Fruit fly (Drosophila melanogaster): ENCODE results near the gene Mettl3.

- TF ChIP-seq OdsH (GFP tag; optimal IDR thresholded peaks at IDR 0.05): no peak
- TF ChIP-seq sv (GFP tag; optimal IDR thresholded peaks at IDR 0.05): no peak
- TF ChIP-seq sage (GFP tag; optimal IDR thresholded peaks at IDR 0.05): no peak
- no peak for TF ChIP-seq GATAd (GFP tag; optimal IDR thresholded peaks at IDR 0.05)
- no peak for TF ChIP-seq Hr78 (GFP tag; optimal IDR thresholded peaks at IDR 0.05)
- TF ChIP-seq h (GFP tag; optimal IDR thresholded peaks at IDR 0.05): no peak
- TF ChIP-seq lola (GFP tag; optimal IDR thresholded peaks at IDR 0.05): no peak
- TF ChIP-seq Mio (GFP tag; optimal IDR thresholded peaks at IDR 0.05): no peak
- TF ChIP-seq pan (optimal IDR thresholded peaks at IDR 0.05): no peak
- no peak for TF ChIP-seq Rel (GFP tag; optimal IDR thresholded peaks at IDR 0.05)
- TF ChIP-seq Rel (tag; optimal IDR thresholded peaks at IDR 0.05): no peak
- TF ChIP-seq psq (GFP tag; optimal IDR thresholded peaks at IDR 0.05): no peak
- TF ChIP-seq Dfd (GFP tag; optimal IDR thresholded peaks at IDR 0.05): no peak
Observed at dm6 chr3R:24024688-24025087, 7.3 kb upstream of the Mettl3 start.
